Worm (Caenorhabditis elegans) whole organism, young adult: ENCODE results near the gene T24D8.6.

ENCODE experiments used
- B0019.2 ChIP-seq: fragments of 200-800 bp; sonication (Bioruptor generic); conservative IDR thresholded peaks from 2 replicates; pipeline ENCODE4 v1.3.6; 2022; ENCODE audit warnings: missing genetic modification reagents, missing genetic modification characterization, missing compliant biosample characterization
- B0035.1 ChIP-seq: sonication (generic microtip); optimal IDR thresholded peaks from 2 replicates; lab custom pipeline; 2016; ENCODE audit warnings: missing genetic modification characterization, mild to moderate bottlenecking, missing compliant biosample characterization, missing genotype, missing genetic modification reagents
- B0261.1 ChIP-seq: sonication (generic microtip); optimal IDR thresholded peaks from 2 replicates; lab custom pipeline; 2016; ENCODE audit warnings: mild to moderate bottlenecking, missing genetic modification characterization, moderate library complexity, missing compliant biosample characterization
- C06A6.2 ChIP-seq: fragments of 200-800 bp; sonication (Bioruptor generic); conservative IDR thresholded peaks from 2 replicates; pipeline ENCODE4 v1.3.6; 2022; ENCODE audit warnings: missing genetic modification characterization, missing compliant biosample characterization
- C17E4.6 ChIP-seq: fragments of 200-800 bp; sonication (Bioruptor generic); IDR thresholded peaks from 2 replicates; pipeline ENCODE4 v1.3.6; 2022; ENCODE audit warnings: missing genetic modification reagents, missing genetic modification characterization, missing compliant biosample characterization
- F39B2.1 ChIP-seq: fragments of 200-800 bp; sonication (Bioruptor generic); IDR thresholded peaks from 2 replicates; pipeline ENCODE4 v1.3.6; 2022; ENCODE audit warnings: missing genetic modification reagents, missing genetic modification characterization, missing compliant biosample characterization
- K12H6.12 ChIP-seq: fragments of 200-800 bp; sonication (Bioruptor generic); optimal IDR thresholded peaks from 2 replicates; lab custom pipeline; 2018; ENCODE audit warnings: mild to moderate bottlenecking, missing genetic modification characterization, missing compliant biosample characterization
- T07F8.4 ChIP-seq: sonication (generic microtip); optimal IDR thresholded peaks from 2 replicates; lab custom pipeline; 2016; ENCODE audit warnings: mild to moderate bottlenecking, missing genetic modification characterization, moderate library complexity, missing compliant biosample characterization
- T26A5.8 ChIP-seq: sonication (generic microtip); optimal IDR thresholded peaks from 2 replicates; lab custom pipeline; 2016; ENCODE audit warnings: missing genetic modification characterization, missing compliant biosample characterization
- Y56A3A.18 ChIP-seq: fragments of 200-800 bp; sonication (Bioruptor generic); IDR thresholded peaks from 2 replicates; pipeline ENCODE4 v1.3.6; 2022; ENCODE audit warnings: missing genetic modification reagents, missing genetic modification characterization, missing compliant biosample characterization
- Y79H2A.3 ChIP-seq: fragments of 200-800 bp; sonication (Bioruptor generic); conservative IDR thresholded peaks from 2 replicates; pipeline ENCODE4 v1.3.6; 2022; ENCODE audit warnings: missing genetic modification reagents, missing genetic modification characterization, missing compliant biosample characterization
- Y95B8A.8 ChIP-seq: fragments of 200-800 bp; sonication (Bioruptor generic); IDR thresholded peaks from 2 replicates; pipeline ENCODE4 v1.3.6; 2022; ENCODE audit warnings: missing genetic modification reagents, missing genetic modification characterization, missing compliant biosample characterization
- ZK185.1 ChIP-seq: sonication (generic microtip); optimal IDR thresholded peaks from 2 replicates; lab custom pipeline; 2016; ENCODE audit warnings: mild to moderate bottlenecking, missing genetic modification characterization, missing compliant biosample characterization; ENCODE audit not compliant: poor library complexity, severe bottlenecking
- aptf-2 ChIP-seq: fragments of 200-800 bp; sonication (Bioruptor generic); conservative IDR thresholded peaks from 2 replicates; pipeline ENCODE4 v1.3.6; 2022; ENCODE audit warnings: missing genetic modification reagents, missing genetic modification characterization, missing compliant biosample characterization
- aptf-3 ChIP-seq: fragments of 200-800 bp; sonication (Bioruptor generic); IDR thresholded peaks from 2 replicates; pipeline ENCODE4 v1.3.6; 2022; ENCODE audit warnings: missing genetic modification characterization, missing compliant biosample characterization
- attf-3 ChIP-seq: fragments of 200-800 bp; sonication (Bioruptor generic); conservative IDR thresholded peaks from 2 replicates; pipeline ENCODE4 v1.3.6; 2022; ENCODE audit warnings: missing genetic modification reagents, missing genetic modification characterization, missing compliant biosample characterization
- attf-5 ChIP-seq: fragments of 200-800 bp; sonication (Bioruptor generic); optimal IDR thresholded peaks from 2 replicates; lab custom pipeline; 2018; ENCODE audit warnings: mild to moderate bottlenecking, missing genetic modification characterization, missing compliant biosample characterization
- ceh-79 ChIP-seq: sonication (generic microtip); optimal IDR thresholded peaks from 2 replicates; lab custom pipeline; 2017; ENCODE audit warnings: mild to moderate bottlenecking, missing genetic modification characterization, missing compliant biosample characterization
- ceh-91 ChIP-seq: fragments of 200-800 bp; sonication (Bioruptor generic); IDR thresholded peaks from 2 replicates; pipeline ENCODE4 v1.3.6; 2022; ENCODE audit warnings: missing genetic modification reagents, missing genetic modification characterization, missing compliant biosample characterization
- dpff-1 ChIP-seq: sonication (generic microtip); optimal IDR thresholded peaks from 2 replicates; lab custom pipeline; 2017; ENCODE audit warnings: mild to moderate bottlenecking, missing genetic modification characterization, missing compliant biosample characterization
- ekl-4 ChIP-seq: fragments of 200-800 bp; sonication (Bioruptor generic); IDR thresholded peaks from 2 replicates; pipeline ENCODE4 v1.3.6; 2022; ENCODE audit warnings: missing genetic modification reagents, missing genetic modification characterization, missing compliant biosample characterization
- hlh-12 ChIP-seq: sonication (generic microtip); optimal IDR thresholded peaks from 2 replicates; lab custom pipeline; 2016; ENCODE audit warnings: missing genetic modification characterization, missing compliant biosample characterization
- hlh-26 ChIP-seq: fragments of 200-800 bp; sonication (Bioruptor generic); conservative IDR thresholded peaks from 2 replicates; pipeline ENCODE4 v1.3.6; 2022; ENCODE audit warnings: missing genetic modification reagents, missing genetic modification characterization, missing compliant biosample characterization
- hmg-1.2 ChIP-seq: fragments of 200-800 bp; sonication (Bioruptor generic); IDR thresholded peaks from 2 replicates; pipeline ENCODE4 v1.3.6; 2022; ENCODE audit warnings: missing genetic modification reagents, missing genetic modification characterization, missing compliant biosample characterization
- hrde-1 ChIP-seq: sonication (generic microtip); optimal IDR thresholded peaks from 2 replicates; lab custom pipeline; 2016; ENCODE audit warnings: missing genetic modification characterization, mild to moderate bottlenecking, missing compliant biosample characterization, moderate library complexity, missing genotype, missing genetic modification reagents, borderline replicate concordance
- lag-1 ChIP-seq: fragments of 200-800 bp; sonication (Bioruptor generic); IDR thresholded peaks from 2 replicates; pipeline ENCODE4 v1.3.6; 2022; ENCODE audit warnings: missing genetic modification reagents, missing genetic modification characterization, missing compliant biosample characterization
- let-526 ChIP-seq: fragments of 200-800 bp; sonication (Bioruptor generic); IDR thresholded peaks from 2 replicates; pipeline ENCODE4 v1.3.6; 2022; ENCODE audit warnings: missing genetic modification reagents, missing genetic modification characterization, missing compliant biosample characterization
- let-607 ChIP-seq, 2 experiments: fragments of 200-800 bp in 1 of 2; sonication (Bioruptor generic) in 1 of 2; sonication (generic microtip) in 1 of 2; optimal IDR thresholded peaks; 2 replicates each; lab custom pipeline; 2016 to 2018; ENCODE audit warnings: mild to moderate bottlenecking in 2 of 2, missing compliant biosample characterization in 2 of 2, missing genetic modification characterization in 2 of 2, moderate library complexity in 2 of 2, missing genotype in 1 of 2
- lin-26 ChIP-seq: fragments of 200-800 bp; sonication (Bioruptor generic); IDR thresholded peaks from 2 replicates; pipeline ENCODE4 v1.3.6; 2022; ENCODE audit warnings: missing genetic modification reagents, missing genetic modification characterization, missing compliant biosample characterization
- lin-35 ChIP-seq, 3 experiments: fragments of 150-350 bp in 2 of 3; sonication (generic microtip) in 1 of 3; optimal IDR thresholded peaks; 2 replicates each; lab custom pipeline; 2014 to 2018; ENCODE audit warnings: missing biosample characterization in 3 of 3, missing genetic modification characterization in 3 of 3, missing genetic modification reagents in 3 of 3
- lir-1 ChIP-seq: fragments of 200-800 bp; sonication (Bioruptor generic); conservative IDR thresholded peaks from 2 replicates; pipeline ENCODE4 v1.3.6; 2022; ENCODE audit warnings: missing genetic modification reagents, missing genetic modification characterization, missing compliant biosample characterization
- lsy-27 ChIP-seq: sonication (generic microtip); optimal IDR thresholded peaks from 2 replicates; lab custom pipeline; 2017; ENCODE audit warnings: missing genetic modification characterization, mild to moderate bottlenecking, missing compliant biosample characterization, antibody characterized with exemption, missing genotype, borderline replicate concordance; ENCODE audit not compliant: insufficient read depth
- nhr-27 ChIP-seq: fragments of 200-800 bp; sonication (Bioruptor generic); optimal IDR thresholded peaks from 2 replicates; lab custom pipeline; 2018; ENCODE audit warnings: mild to moderate bottlenecking, missing genetic modification characterization, moderate library complexity, missing compliant biosample characterization
- pbrm-1 ChIP-seq: fragments of 200-800 bp; sonication (Bioruptor generic); IDR thresholded peaks from 2 replicates; pipeline ENCODE4 v1.3.6; 2022; ENCODE audit warnings: missing genetic modification reagents, missing genetic modification characterization, missing compliant biosample characterization
- pha-4 ChIP-seq: fragments of 150-350 bp; sonication (generic microtip); optimal IDR thresholded peaks from 2 replicates; lab custom pipeline; 2014; ENCODE audit warnings: missing biosample characterization, missing genetic modification reagents, missing genetic modification characterization
- rcor-1 ChIP-seq: fragments of 200-800 bp; sonication (Bioruptor generic); IDR thresholded peaks from 2 replicates; pipeline ENCODE4 v1.3.6; 2022; ENCODE audit warnings: missing genetic modification reagents, missing genetic modification characterization, missing compliant biosample characterization
- rpc-1 ChIP-seq, 2 experiments: fragments of 150-350 bp in 1 of 2; sonication (generic microtip) in 1 of 2; optimal IDR thresholded peaks; 2 replicates each; lab custom pipeline; 2014 to 2018; ENCODE audit warnings: missing biosample characterization in 1 of 2, missing genetic modification characterization in 1 of 2, missing genetic modification reagents in 1 of 2, missing genotype in 1 of 2
- snpc-1.3 ChIP-seq: sonication (generic microtip); optimal IDR thresholded peaks from 2 replicates; lab custom pipeline; 2017; ENCODE audit warnings: missing genetic modification characterization, mild to moderate bottlenecking, missing compliant biosample characterization, antibody characterized with exemption, moderate library complexity, missing genotype, missing genetic modification reagents; ENCODE audit not compliant: insufficient read depth
- snpc-4 ChIP-seq, 5 experiments: fragments of 150-350 bp in 1 of 5; sonication (generic microtip) in 4 of 5; optimal IDR thresholded peaks; 2 replicates each; lab custom pipeline; 2014 to 2018; ENCODE audit warnings: missing genetic modification characterization in 5 of 5, missing biosample characterization in 3 of 5, antibody characterized with exemption in 2 of 5, mild to moderate bottlenecking in 2 of 5, missing compliant biosample characterization in 2 of 5, missing genotype in 2 of 5, moderate library complexity in 2 of 5, missing genetic modification reagents in 1 of 5
- somi-1 ChIP-seq: fragments of 200-800 bp; sonication (Bioruptor generic); optimal IDR thresholded peaks from 2 replicates; lab custom pipeline; 2018; ENCODE audit warnings: mild to moderate bottlenecking, missing genetic modification characterization, missing compliant biosample characterization
- tbx-9 ChIP-seq: sonication (generic microtip); optimal IDR thresholded peaks from 2 replicates; lab custom pipeline; 2016; ENCODE audit warnings: borderline replicate concordance, missing genetic modification characterization, inconsistent platforms, missing compliant biosample characterization
- unc-62 ChIP-seq: fragments of 150-350 bp; optimal IDR thresholded peaks from 2 replicates; lab custom pipeline; 2014; ENCODE audit warnings: missing biosample characterization, missing genetic modification reagents, missing genetic modification characterization
- zfh-2 ChIP-seq: fragments of 200-800 bp; sonication (Bioruptor generic); conservative IDR thresholded peaks from 2 replicates; pipeline ENCODE4 v1.3.6; 2022; ENCODE audit warnings: missing genetic modification reagents, missing genetic modification characterization, missing compliant biosample characterization
- zim-3 ChIP-seq: sonication (generic microtip); optimal IDR thresholded peaks from 2 replicates; lab custom pipeline; 2017; ENCODE audit warnings: mild to moderate bottlenecking, missing genetic modification characterization, moderate library complexity, missing compliant biosample characterization
- ztf-22 ChIP-seq: fragments of 200-800 bp; sonication (Bioruptor generic); optimal IDR thresholded peaks from 2 replicates; lab custom pipeline; 2018; ENCODE audit warnings: mild to moderate bottlenecking, missing genetic modification characterization, moderate library complexity, missing compliant biosample characterization
- ztf-26 ChIP-seq: sonication (generic microtip); optimal IDR thresholded peaks from 2 replicates; lab custom pipeline; 2017; ENCODE audit warnings: missing genetic modification characterization, missing compliant biosample characterization
- ztf-3 ChIP-seq: fragments of 200-800 bp; sonication (Bioruptor generic); optimal IDR thresholded peaks from 2 replicates; lab custom pipeline; 2018; ENCODE audit warnings: mild to moderate bottlenecking, missing genetic modification characterization, missing compliant biosample characterization

Gene T24D8.6

DNA sequence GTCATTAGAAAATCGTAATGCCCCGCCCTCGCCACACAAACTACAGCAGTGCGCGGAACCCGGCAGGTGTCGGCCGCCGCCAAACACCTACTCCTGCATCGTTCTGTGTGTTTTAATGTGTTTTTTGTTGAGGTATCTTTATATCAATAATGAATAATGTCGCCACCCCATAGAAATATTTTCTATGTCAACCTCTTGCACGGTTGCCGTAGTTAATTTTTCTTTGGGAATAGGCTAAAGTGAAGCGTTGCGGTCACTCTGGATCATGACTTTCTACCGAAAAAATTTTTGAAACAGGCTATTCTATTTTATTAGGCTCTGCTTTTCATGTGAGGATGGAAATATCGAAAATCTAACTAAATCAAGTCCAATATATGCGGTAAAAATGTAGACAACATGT is 36.9 kb downstream of the T24D8.6 start:
- no peak for TF ChIP-seq unc-62 (GFP tag; lab: Kevin White, UChicago)
- no peak for TF ChIP-seq C17E4.6
- TF ChIP-seq pbrm-1 = peak; percentile 64
- no peak for TF ChIP-seq lir-1 (GFP tag; lab: Robert Waterston, UW)
- TF ChIP-seq lag-1 (GFP tag; lab: Robert Waterston, UW) = no peak
- TF ChIP-seq snpc-1.3 (tag; lab: Kevin White, UChicago) = peak; percentile 95
- no peak for TF ChIP-seq T07F8.4
- TF ChIP-seq K12H6.12 (tag; lab: Kevin White, UChicago) = no peak
- TF ChIP-seq lin-26 (GFP tag; lab: Robert Waterston, UW) = no peak
- TF ChIP-seq aptf-2 (GFP tag; lab: Robert Waterston, UW) = no peak
- TF ChIP-seq zim-3 (tag; lab: Kevin White, UChicago) = no peak
- no peak for TF ChIP-seq ztf-22 (GFP tag; lab: Kevin White, UChicago)
- no peak for TF ChIP-seq ceh-91 (GFP tag; lab: Robert Waterston, UW)
- peak; percentile 47; the same call in 1 of the 2 replicates for TF ChIP-seq ekl-4 (GFP tag; lab: Robert Waterston, UW)
- TF ChIP-seq let-526 (GFP tag; lab: Robert Waterston, UW) = no peak
- no peak for TF ChIP-seq ztf-26
- no peak for TF ChIP-seq dpff-1 (tag; lab: Kevin White, UChicago)
- no peak for TF ChIP-seq C06A6.2
- TF ChIP-seq B0019.2 (GFP tag; lab: Robert Waterston, UW) = no peak
- no peak for TF ChIP-seq lsy-27
- TF ChIP-seq hlh-12 = no peak
- TF ChIP-seq let-607 (tag; optimal IDR thresholded peaks at IDR 0.05; lab: Kevin White, UChicago) = no peak
- TF ChIP-seq pha-4 (tag; lab: Kevin White, UChicago) = no peak
- TF ChIP-seq ceh-79 (tag; lab: Kevin White, UChicago) = no peak
- TF ChIP-seq Y79H2A.3 (GFP tag; lab: Robert Waterston, UW) = no peak
- no peak for TF ChIP-seq hlh-26 (GFP tag; lab: Robert Waterston, UW)
- TF ChIP-seq aptf-3 = no peak
- TF ChIP-seq rcor-1 = peak; percentile 68
- no peak for TF ChIP-seq ztf-3 (GFP tag; lab: Kevin White, UChicago)
- TF ChIP-seq somi-1 (GFP tag; lab: Kevin White, UChicago) = no peak
- TF ChIP-seq B0261.1 (tag; lab: Kevin White, UChicago) = no peak
- TF ChIP-seq attf-5 (GFP tag; lab: Kevin White, UChicago) = no peak
- TF ChIP-seq ZK185.1 (tag; lab: Kevin White, UChicago) = no peak
- peak; percentile 91 for TF ChIP-seq hmg-1.2 (GFP tag; lab: Robert Waterston, UW)
- TF ChIP-seq F39B2.1 (GFP tag; lab: Robert Waterston, UW) = no peak
- TF ChIP-seq T26A5.8 = no peak
- no peak for TF ChIP-seq Y95B8A.8 (GFP tag; lab: Robert Waterston, UW)
- TF ChIP-seq tbx-9 (tag; lab: Kevin White, UChicago) = no peak
- TF ChIP-seq attf-3 (GFP tag; lab: Robert Waterston, UW) = no peak
- no peak for TF ChIP-seq lin-35 (GFP tag; optimal IDR thresholded peaks at IDR 0.05; lab: Kevin White, UChicago)
- TF ChIP-seq snpc-4 (GFP tag; optimal IDR thresholded peaks at IDR 0.05; lab: Kevin White, UChicago) = peak; percentile 98
- TF ChIP-seq snpc-4 (tag; optimal IDR thresholded peaks at IDR 0.05; lab: Kevin White, UChicago) = peak; percentile 94 to 99 (median 98)
- no peak for TF ChIP-seq zfh-2
- peak; percentile 39 for TF ChIP-seq hrde-1 (tag; lab: Kevin White, UChicago)
- no peak for TF ChIP-seq rpc-1 (optimal IDR thresholded peaks at IDR 0.05; lab: Kevin White, UChicago)
- peak; percentile 12 for TF ChIP-seq rpc-1 (tag; optimal IDR thresholded peaks at IDR 0.05; lab: Kevin White, UChicago)
- no peak for TF ChIP-seq B0035.1
- TF ChIP-seq Y56A3A.18 (GFP tag; lab: Robert Waterston, UW) = peak; percentile 9; the same call in 1 of the 2 replicates
- no peak for TF ChIP-seq nhr-27 (tag; lab: Kevin White, UChicago)
